Worm (Caenorhabditis elegans) whole organism, L1 larva: Measurements from ENCODE around the gene arp-1.
"Not testable (repeated sequence)": the region's sequence is repeated elsewhere in the genome, so short reads cannot be mapped to it uniquely, and the experiment has no call there.

Experiments
- C04F5.9 ChIP-seq: sonication (generic microtip); optimal IDR thresholded peaks from 2 replicates; lab custom pipeline; 2016; ENCODE audit warnings: missing genetic modification characterization, missing compliant biosample characterization
- C34B4.2 ChIP-seq: sonication (generic microtip); optimal IDR thresholded peaks from 2 replicates; lab custom pipeline; 2017; ENCODE audit warnings: mild to moderate bottlenecking, missing genetic modification characterization, missing compliant biosample characterization
- F16B12.6 ChIP-seq: fragments of 150-350 bp; optimal IDR thresholded peaks from 2 replicates; lab custom pipeline; 2014; ENCODE audit warnings: missing biosample characterization, missing genetic modification characterization
- Y116A8C.19 ChIP-seq: sonication (generic microtip); optimal IDR thresholded peaks from 2 replicates; lab custom pipeline; 2016; ENCODE audit warnings: missing compliant biosample characterization, missing genetic modification characterization, borderline replicate concordance
- alr-1 ChIP-seq: fragments of 200-800 bp; sonication (Bioruptor generic); optimal IDR thresholded peaks from 2 replicates; lab custom pipeline; 2018; ENCODE audit warnings: borderline replicate concordance, mild to moderate bottlenecking, missing genetic modification characterization, missing compliant biosample characterization
- aly-2 ChIP-seq: fragments of 150-350 bp; optimal IDR thresholded peaks from 2 replicates; lab custom pipeline; 2014; ENCODE audit warnings: missing biosample characterization, missing genetic modification characterization
- ama-1 ChIP-seq: fragments of 150-350 bp; optimal IDR thresholded peaks from 2 replicates; lab custom pipeline; 2014
- ceh-8 ChIP-seq: fragments of 200-800 bp; sonication (Bioruptor generic); optimal IDR thresholded peaks from 2 replicates; lab custom pipeline; 2018; ENCODE audit warnings: mild to moderate bottlenecking, missing genetic modification characterization, moderate library complexity, missing compliant biosample characterization
- ceh-88 ChIP-seq: fragments of 200-800 bp; sonication (Bioruptor generic); IDR thresholded peaks from 2 replicates; pipeline ENCODE4 v1.3.6; 2022; ENCODE audit warnings: missing genetic modification characterization, missing compliant biosample characterization
- dpl-1 ChIP-seq, 3 experiments: fragments of 150-350 bp in 2 of 3; sonication (generic microtip) in 1 of 3; optimal IDR thresholded peaks; 2 replicates each; lab custom pipeline; 2014 to 2017; ENCODE audit warnings: missing biosample characterization in 3 of 3, missing genetic modification characterization in 3 of 3, missing genetic modification reagents in 3 of 3
- efl-1 ChIP-seq, 4 experiments: fragments of 150-350 bp; optimal IDR thresholded peaks in 3 of 4; peaks in 1 of 4; 1 replicate in 1 of 4; 2 replicates in 3 of 4; lab custom pipeline; 2014; ENCODE audit warnings: missing biosample characterization in 2 of 4, missing genetic modification characterization in 2 of 4, missing genetic modification reagents in 2 of 4
- egl-27 ChIP-seq, 2 experiments: fragments of 150-350 bp in 1 of 2; sonication (generic microtip); optimal IDR thresholded peaks; 3 replicates each; lab custom pipeline; 2017 to 2018; ENCODE audit warnings: missing biosample characterization in 2 of 2, missing genetic modification characterization in 2 of 2, missing genetic modification reagents in 2 of 2
- grh-1 ChIP-seq: fragments of 200-800 bp; sonication (Bioruptor generic); IDR thresholded peaks from 2 replicates; pipeline ENCODE4 v1.3.6; 2022; ENCODE audit warnings: missing genetic modification reagents, missing genetic modification characterization, missing compliant biosample characterization
- hlh-17 ChIP-seq: fragments of 200-800 bp; sonication (Bioruptor generic); optimal IDR thresholded peaks from 2 replicates; lab custom pipeline; 2018; ENCODE audit warnings: missing genetic modification characterization, mild to moderate bottlenecking, missing compliant biosample characterization, moderate library complexity, borderline replicate concordance
- hlh-4 ChIP-seq: sonication (generic microtip); optimal IDR thresholded peaks from 2 replicates; lab custom pipeline; 2016; ENCODE audit warnings: mild to moderate bottlenecking, missing genetic modification characterization, missing compliant biosample characterization
- hpl-2 ChIP-seq: fragments of 150-350 bp; optimal IDR thresholded peaks from 2 replicates; lab custom pipeline; 2014; ENCODE audit warnings: missing biosample characterization, missing genetic modification reagents, missing genetic modification characterization
- irx-1 ChIP-seq: sonication (generic microtip); optimal IDR thresholded peaks from 2 replicates; lab custom pipeline; 2016; ENCODE audit warnings: missing genetic modification characterization, missing compliant biosample characterization
- isw-1 ChIP-seq: fragments of 200-800 bp; sonication (Bioruptor generic); IDR thresholded peaks from 2 replicates; pipeline ENCODE4 v1.3.6; 2022; ENCODE audit warnings: missing genetic modification characterization, missing compliant biosample characterization
- jun-1 ChIP-seq: fragments of 150-350 bp; optimal IDR thresholded peaks from 2 replicates; lab custom pipeline; 2014; ENCODE audit warnings: missing biosample characterization, missing genetic modification reagents, missing genetic modification characterization
- lin-14 ChIP-seq: fragments of 200-800 bp; sonication (Bioruptor generic); optimal IDR thresholded peaks from 2 replicates; lab custom pipeline; 2018; ENCODE audit warnings: mild to moderate bottlenecking, missing genetic modification characterization, moderate library complexity, missing compliant biosample characterization
- mab-9 ChIP-seq: fragments of 200-800 bp; sonication (Bioruptor generic); IDR thresholded peaks from 2 replicates; pipeline ENCODE4 v1.3.6; 2022; ENCODE audit warnings: missing genetic modification reagents, missing genetic modification characterization, missing compliant biosample characterization
- mef-2 ChIP-seq: fragments of 150-350 bp; optimal IDR thresholded peaks from 2 replicates; lab custom pipeline; 2014; ENCODE audit warnings: missing biosample characterization, missing genetic modification characterization
- nhr-12 ChIP-seq: sonication (generic microtip); optimal IDR thresholded peaks from 2 replicates; lab custom pipeline; 2017; ENCODE audit warnings: missing biosample characterization, missing genetic modification characterization
- nhr-28 ChIP-seq: fragments of 150-350 bp; optimal IDR thresholded peaks from 2 replicates; lab custom pipeline; 2014; ENCODE audit warnings: missing biosample characterization, missing genetic modification characterization
- nhr-47 ChIP-seq: sonication (generic microtip); optimal IDR thresholded peaks from 2 replicates; lab custom pipeline; 2016; ENCODE audit warnings: mild to moderate bottlenecking, missing genetic modification characterization, moderate library complexity, missing compliant biosample characterization
- nhr-85 ChIP-seq: sonication (generic microtip); peaks from one replicate; lab custom pipeline; 2016; ENCODE audit warnings: missing genetic modification characterization, inconsistent platforms, missing compliant biosample characterization
- nhr-90 ChIP-seq: sonication (generic microtip); optimal IDR thresholded peaks from 2 replicates; lab custom pipeline; 2016; ENCODE audit warnings: mild to moderate bottlenecking, missing genetic modification characterization, missing compliant biosample characterization; ENCODE audit not compliant: poor library complexity
- snu-23 ChIP-seq: sonication (generic microtip); optimal IDR thresholded peaks from 2 replicates; lab custom pipeline; 2016; ENCODE audit warnings: missing genetic modification characterization, missing compliant biosample characterization
- sup-37 ChIP-seq: fragments of 200-800 bp; sonication (Bioruptor generic); optimal IDR thresholded peaks from 2 replicates; lab custom pipeline; 2018; ENCODE audit warnings: mild to moderate bottlenecking, missing genetic modification characterization, missing compliant biosample characterization
- tlp-1 ChIP-seq: fragments of 150-350 bp; optimal IDR thresholded peaks from 2 replicates; lab custom pipeline; 2014; ENCODE audit warnings: missing biosample characterization, missing genetic modification characterization
- unc-130 ChIP-seq: fragments of 150-350 bp; optimal IDR thresholded peaks from 2 replicates; lab custom pipeline; 2017; ENCODE audit warnings: missing biosample characterization, missing genetic modification characterization, inconsistent platforms
- unc-30 ChIP-seq: sonication (generic microtip); optimal IDR thresholded peaks from 2 replicates; lab custom pipeline; 2017; ENCODE audit warnings: missing biosample characterization, missing genetic modification characterization
- unc-62 ChIP-seq: fragments of 150-350 bp; optimal IDR thresholded peaks from 2 replicates; lab custom pipeline; 2014; ENCODE audit warnings: missing biosample characterization, missing genetic modification reagents, missing genetic modification characterization
- unc-86 ChIP-seq: sonication (generic microtip); optimal IDR thresholded peaks from 2 replicates; lab custom pipeline; 2016; ENCODE audit warnings: missing genetic modification characterization, missing compliant biosample characterization
- zag-1 ChIP-seq: fragments of 150-350 bp; optimal IDR thresholded peaks from 2 replicates; lab custom pipeline; 2014; ENCODE audit warnings: missing biosample characterization, missing genetic modification characterization

Gene arp-1

ce11 chrII:15124193-15124592, 4.1 kb downstream of the arp-1 start, which contains the start of gene Y53F4B.23:
Gene Y53F4B.23, plus strand, starts transcription at chrII:15124504.
- TF ChIP-seq hpl-2 = no peak
- no peak for TF ChIP-seq hlh-17 (GFP tag; lab: Kevin White, UChicago)
- no peak for TF ChIP-seq alr-1 (tag; lab: Kevin White, UChicago)
- TF ChIP-seq nhr-28 (tag; lab: Kevin White, UChicago) = no peak
- no peak for TF ChIP-seq unc-130
- no peak for TF ChIP-seq ceh-88
- TF ChIP-seq isw-1 = no peak
- TF ChIP-seq lin-14 = no peak
- TF ChIP-seq mab-9 (GFP tag; lab: Robert Waterston, UW) = no peak
- no peak for TF ChIP-seq ceh-8 (GFP tag; lab: Kevin White, UChicago)
- no peak for TF ChIP-seq hlh-4 (tag; lab: Kevin White, UChicago)
- no peak for TF ChIP-seq zag-1 (tag; lab: Kevin White, UChicago)

ce11 chrII:15130512-15130911, 10.4 kb downstream of the arp-1 start, which contains the start of gene Y53F4B.62:
Gene Y53F4B.62, minus strand, starts transcription at chrII:15130612.
- TF ChIP-seq nhr-90 (tag; lab: Kevin White, UChicago) (no peak), isw-1 (no peak)
- TF ChIP-seq, all 84 proteins: peak for 0

ce11 chrII:15134332-15134731, 14.2 kb downstream of the arp-1 start, which contains the start of gene Y53F4B.24:
Gene Y53F4B.24, minus strand, starts transcription at chrII:15134432.
- TF ChIP-seq mef-2 (no peak), nhr-85 (tag; lab: Kevin White, UChicago) (peak; percentile 4), unc-62 (GFP tag; lab: Kevin White, UChicago) (no peak), jun-1 (tag; lab: Kevin White, UChicago) (no peak), egl-27 (tag; optimal IDR thresholded peaks at IDR 0.05; lab: Kevin White, UChicago) (no peak)

- TF ChIP-seq Y116A8C.19 = no peak
- no peak for TF ChIP-seq unc-30 (tag; lab: Kevin White, UChicago)
- no peak for TF ChIP-seq snu-23 (GFP tag; lab: Kevin White, UChicago)
- no peak for TF ChIP-seq unc-86
- TF ChIP-seq tlp-1 (tag; lab: Kevin White, UChicago) = no peak
- no peak for TF ChIP-seq ama-1 (lab: Kevin White, UChicago)
- TF ChIP-seq dpl-1 (GFP tag; optimal IDR thresholded peaks at IDR 0.05; lab: Kevin White, UChicago) = no peak
- TF ChIP-seq grh-1 (GFP tag; lab: Robert Waterston, UW) = no peak
- TF ChIP-seq C04F5.9 (tag; lab: Kevin White, UChicago) = no peak
- no peak for TF ChIP-seq C34B4.2
These were observed 15.8 kb downstream of the arp-1 start, which contains the start of gene Y53F4B.25 for ce11 chrII:15135886-15136285. Gene Y53F4B.25, plus strand, starts transcription at chrII:15136186.

- TF ChIP-seq F16B12.6 (tag; lab: Kevin White, UChicago); C04F5.9 (tag; lab: Kevin White, UChicago); sup-37 (GFP tag; lab: Kevin White, UChicago): not testable (repeated sequence)
These were observed 20.8 kb downstream of the arp-1 start, which contains the start of gene Y53F4B.26 for ce11 chrII:15140881-15141280. Gene Y53F4B.26, minus strand, starts transcription at chrII:15140981.

ce11 chrII:15143729-15144128, 23.6 kb downstream of the arp-1 start:
- TF ChIP-seq nhr-47 (tag; lab: Kevin White, UChicago) = no peak
- TF ChIP-seq efl-1 (optimal IDR thresholded peaks at IDR 0.05; lab: Kevin White, UChicago) = no peak
- peak in 1 of 2 experiments; percentile 90 for TF ChIP-seq efl-1 (GFP tag; optimal IDR thresholded peaks at IDR 0.05 in 1 of 2; lab: Kevin White, UChicago)
- TF ChIP-seq irx-1 (tag; lab: Kevin White, UChicago) = no peak
- TF ChIP-seq nhr-12 (tag; lab: Kevin White, UChicago) = no peak
- no peak for TF ChIP-seq aly-2 (tag; lab: Kevin White, UChicago)
